Worm (Caenorhabditis elegans) whole organism, L1 larva: Measurements from ENCODE around the gene Y19D10B.8.

Source experiments
- ama-1 ChIP-seq: fragments of 150-350 bp; optimal IDR thresholded peaks from 2 replicates; lab custom pipeline; 2014
- blmp-1 ChIP-seq: fragments of 150-350 bp; optimal IDR thresholded peaks from 2 replicates; lab custom pipeline; 2014; ENCODE audit warnings: missing biosample characterization, missing genetic modification characterization
- efl-1 ChIP-seq, 4 experiments: fragments of 150-350 bp; optimal IDR thresholded peaks in 3 of 4; peaks in 1 of 4; 1 replicate in 1 of 4; 2 replicates in 3 of 4; lab custom pipeline; 2014; ENCODE audit warnings: missing biosample characterization in 2 of 4, missing genetic modification characterization in 2 of 4, missing genetic modification reagents in 2 of 4
- fos-1 ChIP-seq: fragments of 150-350 bp; optimal IDR thresholded peaks from 2 replicates; lab custom pipeline; 2014; ENCODE audit warnings: missing biosample characterization, missing genetic modification characterization
- lin-13 ChIP-seq: fragments of 150-350 bp; optimal IDR thresholded peaks from 2 replicates; lab custom pipeline; 2014; ENCODE audit warnings: missing biosample characterization, missing genetic modification reagents, missing genetic modification characterization
- lin-14 ChIP-seq: fragments of 200-800 bp; sonication (Bioruptor generic); optimal IDR thresholded peaks from 2 replicates; lab custom pipeline; 2018; ENCODE audit warnings: mild to moderate bottlenecking, missing genetic modification characterization, moderate library complexity, missing compliant biosample characterization
- mdl-1 ChIP-seq, 2 experiments: fragments of 150-350 bp; optimal IDR thresholded peaks; 2 replicates each; lab custom pipeline; 2014 to 2017; ENCODE audit warnings: missing biosample characterization in 2 of 2, missing genetic modification characterization in 2 of 2, inconsistent platforms in 1 of 2
- nhr-11 ChIP-seq: fragments of 150-350 bp; optimal IDR thresholded peaks from 2 replicates; lab custom pipeline; 2014; ENCODE audit warnings: missing biosample characterization, missing genetic modification characterization
- nhr-237 ChIP-seq: fragments of 150-350 bp; optimal IDR thresholded peaks from 2 replicates; lab custom pipeline; 2014; ENCODE audit warnings: missing biosample characterization, missing genetic modification characterization
- nhr-71 ChIP-seq: sonication (generic microtip); optimal IDR thresholded peaks from 2 replicates; lab custom pipeline; 2016; ENCODE audit warnings: mild to moderate bottlenecking, missing genetic modification characterization, moderate library complexity, missing compliant biosample characterization
- nhr-76 ChIP-seq: sonication (generic microtip); optimal IDR thresholded peaks from 2 replicates; lab custom pipeline; 2017; ENCODE audit warnings: missing biosample characterization, missing genetic modification characterization
- skn-1 ChIP-seq: fragments of 150-350 bp; optimal IDR thresholded peaks from 2 replicates; lab custom pipeline; 2014; ENCODE audit warnings: missing biosample characterization, missing genetic modification characterization
- sptf-1 ChIP-seq: fragments of 150-350 bp; optimal IDR thresholded peaks from 2 replicates; lab custom pipeline; 2014; ENCODE audit warnings: missing biosample characterization, missing genetic modification characterization
- zag-1 ChIP-seq: fragments of 150-350 bp; optimal IDR thresholded peaks from 2 replicates; lab custom pipeline; 2014; ENCODE audit warnings: missing biosample characterization, missing genetic modification characterization

- no peak for TF ChIP-seq nhr-11
- TF ChIP-seq efl-1 (optimal IDR thresholded peaks at IDR 0.05; lab: Kevin White, UChicago): no peak
- TF ChIP-seq efl-1 (GFP tag; optimal IDR thresholded peaks at IDR 0.05 in 1 of 2; lab: Kevin White, UChicago): no peak
- TF ChIP-seq nhr-71 (tag; lab: Kevin White, UChicago): no peak
- TF ChIP-seq blmp-1: no peak
- TF ChIP-seq lin-13 (GFP tag; lab: Kevin White, UChicago): no peak
- TF ChIP-seq nhr-237 (tag; lab: Kevin White, UChicago): no peak
- TF ChIP-seq mdl-1 (tag; optimal IDR thresholded peaks at IDR 0.05; lab: Kevin White, UChicago): no peak
- TF ChIP-seq ama-1 (lab: Kevin White, UChicago): no peak
- no peak for TF ChIP-seq nhr-76 (tag; lab: Kevin White, UChicago)
- no peak for TF ChIP-seq lin-14 (GFP tag; lab: Kevin White, UChicago)
- no peak for TF ChIP-seq zag-1
- TF ChIP-seq sptf-1 (tag; lab: Kevin White, UChicago): no peak
- TF ChIP-seq fos-1: no peak
- no peak for TF ChIP-seq skn-1 (tag; lab: Kevin White, UChicago)
These were observed 6.2 kb downstream of the Y19D10B.8 start, which contains the start of gene nhr-226 for ce11 chrV:2294577-2294976.
